Worm (Caenorhabditis elegans) whole organism, young adult: ENCODE measurements around the gene C02B4.3.

Experiments used
- B0035.1 ChIP-seq: sonication (generic microtip); optimal IDR thresholded peaks from 2 replicates; lab custom pipeline; 2016; ENCODE audit warnings: missing genetic modification characterization, mild to moderate bottlenecking, missing compliant biosample characterization, missing genotype, missing genetic modification reagents
- B0336.3 ChIP-seq: fragments of 200-800 bp; sonication (Bioruptor generic); IDR thresholded peaks from 2 replicates; pipeline ENCODE4 v1.3.6; 2022; ENCODE audit warnings: missing genetic modification characterization, missing compliant biosample characterization
- C06A6.2 ChIP-seq: fragments of 200-800 bp; sonication (Bioruptor generic); conservative IDR thresholded peaks from 2 replicates; pipeline ENCODE4 v1.3.6; 2022; ENCODE audit warnings: missing genetic modification characterization, missing compliant biosample characterization
- F23B12.7 ChIP-seq: sonication (generic microtip); optimal IDR thresholded peaks from 2 replicates; lab custom pipeline; 2017; ENCODE audit warnings: missing genetic modification characterization, mild to moderate bottlenecking, missing compliant biosample characterization, antibody characterized with exemption, moderate library complexity; ENCODE audit not compliant: insufficient read depth
- F37B4.10 ChIP-seq: fragments of 200-800 bp; sonication (Bioruptor generic); IDR thresholded peaks from 2 replicates; pipeline ENCODE4 v1.3.6; 2022; ENCODE audit warnings: missing genetic modification characterization, missing compliant biosample characterization
- K11D2.4 ChIP-seq: fragments of 200-800 bp; sonication (Bioruptor generic); IDR thresholded peaks from 2 replicates; pipeline ENCODE4 v1.3.6; 2022; ENCODE audit warnings: missing genetic modification reagents, missing genetic modification characterization, missing compliant biosample characterization
- K12H6.12 ChIP-seq: fragments of 200-800 bp; sonication (Bioruptor generic); optimal IDR thresholded peaks from 2 replicates; lab custom pipeline; 2018; ENCODE audit warnings: mild to moderate bottlenecking, missing genetic modification characterization, missing compliant biosample characterization
- Y53F4B.3 ChIP-seq: fragments of 200-800 bp; sonication (Bioruptor generic); IDR thresholded peaks from 2 replicates; pipeline ENCODE4 v1.3.6; 2022; ENCODE audit warnings: missing genetic modification reagents, missing genetic modification characterization, missing compliant biosample characterization
- Y79H2A.3 ChIP-seq: fragments of 200-800 bp; sonication (Bioruptor generic); conservative IDR thresholded peaks from 2 replicates; pipeline ENCODE4 v1.3.6; 2022; ENCODE audit warnings: missing genetic modification reagents, missing genetic modification characterization, missing compliant biosample characterization
- athp-1 ChIP-seq: sonication (generic microtip); optimal IDR thresholded peaks from 2 replicates; lab custom pipeline; 2017; ENCODE audit warnings: mild to moderate bottlenecking, missing genetic modification characterization, missing compliant biosample characterization
- attf-5 ChIP-seq: fragments of 200-800 bp; sonication (Bioruptor generic); optimal IDR thresholded peaks from 2 replicates; lab custom pipeline; 2018; ENCODE audit warnings: mild to moderate bottlenecking, missing genetic modification characterization, missing compliant biosample characterization
- attf-6 ChIP-seq: fragments of 200-800 bp; sonication (Bioruptor generic); IDR thresholded peaks from 2 replicates; pipeline ENCODE4 v1.3.6; 2022; ENCODE audit warnings: missing genetic modification reagents, missing genetic modification characterization, missing compliant biosample characterization
- cebp-1 ChIP-seq, 2 experiments: fragments of 200-800 bp in 1 of 2; sonication (Bioruptor generic) in 1 of 2; sonication (generic microtip) in 1 of 2; IDR thresholded peaks in 1 of 2; optimal IDR thresholded peaks in 1 of 2; 2 replicates each; pipeline versions ENCODE4 v1.3.6 to Lab custom; 2017 to 2022; ENCODE audit warnings: missing compliant biosample characterization in 2 of 2, missing genetic modification characterization in 2 of 2, mild to moderate bottlenecking in 1 of 2, missing genetic modification reagents in 1 of 2, moderate library complexity in 1 of 2
- ceh-100 ChIP-seq: fragments of 200-800 bp; sonication (Bioruptor generic); IDR thresholded peaks from 2 replicates; pipeline ENCODE4 v1.3.6; 2022; ENCODE audit warnings: missing genetic modification reagents, missing genetic modification characterization, missing compliant biosample characterization
- ceh-40 ChIP-seq: fragments of 200-800 bp; sonication (Bioruptor generic); IDR thresholded peaks from 2 replicates; pipeline ENCODE4 v1.3.6; 2022; ENCODE audit warnings: missing genetic modification characterization, missing compliant biosample characterization
- dpff-1 ChIP-seq: sonication (generic microtip); optimal IDR thresholded peaks from 2 replicates; lab custom pipeline; 2017; ENCODE audit warnings: mild to moderate bottlenecking, missing genetic modification characterization, missing compliant biosample characterization
- egrh-3 ChIP-seq: fragments of 200-800 bp; sonication (Bioruptor generic); IDR thresholded peaks from 2 replicates; pipeline ENCODE4 v1.3.6; 2022; ENCODE audit warnings: missing genetic modification reagents, missing genetic modification characterization, missing compliant biosample characterization
- him-1 ChIP-seq: sonication (generic microtip); optimal IDR thresholded peaks from 2 replicates; lab custom pipeline; 2016; ENCODE audit warnings: missing genotype, missing genetic modification reagents, missing genetic modification characterization, missing compliant biosample characterization
- hlh-26 ChIP-seq: fragments of 200-800 bp; sonication (Bioruptor generic); conservative IDR thresholded peaks from 2 replicates; pipeline ENCODE4 v1.3.6; 2022; ENCODE audit warnings: missing genetic modification reagents, missing genetic modification characterization, missing compliant biosample characterization
- hmg-20 ChIP-seq: fragments of 200-800 bp; sonication (Bioruptor generic); IDR thresholded peaks from 2 replicates; pipeline ENCODE4 v1.3.6; 2022; ENCODE audit warnings: missing genetic modification reagents, missing genetic modification characterization, missing compliant biosample characterization
- let-526 ChIP-seq: fragments of 200-800 bp; sonication (Bioruptor generic); IDR thresholded peaks from 2 replicates; pipeline ENCODE4 v1.3.6; 2022; ENCODE audit warnings: missing genetic modification reagents, missing genetic modification characterization, missing compliant biosample characterization
- let-607 ChIP-seq, 2 experiments: fragments of 200-800 bp in 1 of 2; sonication (Bioruptor generic) in 1 of 2; sonication (generic microtip) in 1 of 2; optimal IDR thresholded peaks; 2 replicates each; lab custom pipeline; 2016 to 2018; ENCODE audit warnings: mild to moderate bottlenecking in 2 of 2, missing compliant biosample characterization in 2 of 2, missing genetic modification characterization in 2 of 2, moderate library complexity in 2 of 2, missing genotype in 1 of 2
- lin-26 ChIP-seq: fragments of 200-800 bp; sonication (Bioruptor generic); IDR thresholded peaks from 2 replicates; pipeline ENCODE4 v1.3.6; 2022; ENCODE audit warnings: missing genetic modification reagents, missing genetic modification characterization, missing compliant biosample characterization
- mel-28 ChIP-seq: sonication (generic microtip); optimal IDR thresholded peaks from 2 replicates; lab custom pipeline; 2016; ENCODE audit warnings: borderline replicate concordance, mild to moderate bottlenecking, missing genetic modification characterization, missing compliant biosample characterization
- mes-4 ChIP-seq: sonication (generic microtip); optimal IDR thresholded peaks from 2 replicates; lab custom pipeline; 2016; ENCODE audit warnings: missing genotype, missing genetic modification characterization, missing compliant biosample characterization
- nhr-179 ChIP-seq: sonication (generic microtip); optimal IDR thresholded peaks from 2 replicates; lab custom pipeline; 2016; ENCODE audit warnings: mild to moderate bottlenecking, missing genetic modification characterization, missing compliant biosample characterization
- rcor-1 ChIP-seq: fragments of 200-800 bp; sonication (Bioruptor generic); IDR thresholded peaks from 2 replicates; pipeline ENCODE4 v1.3.6; 2022; ENCODE audit warnings: missing genetic modification reagents, missing genetic modification characterization, missing compliant biosample characterization
- rec-8 ChIP-seq, 2 experiments: sonication (generic microtip); optimal IDR thresholded peaks; 2 replicates each; lab custom pipeline; 2016; ENCODE audit warnings: mild to moderate bottlenecking in 2 of 2, missing genetic modification characterization in 2 of 2, missing genetic modification reagents in 2 of 2, missing genotype in 2 of 2, missing biosample characterization in 1 of 2, missing compliant biosample characterization in 1 of 2, moderate library complexity in 1 of 2
- repo-1 ChIP-seq: sonication (generic microtip); optimal IDR thresholded peaks from 2 replicates; lab custom pipeline; 2017; ENCODE audit warnings: mild to moderate bottlenecking, missing genetic modification characterization, missing compliant biosample characterization
- snpc-1.1 ChIP-seq: sonication (generic microtip); optimal IDR thresholded peaks from 2 replicates; lab custom pipeline; 2017; ENCODE audit warnings: missing genetic modification characterization, mild to moderate bottlenecking, missing compliant biosample characterization, antibody characterized with exemption, moderate library complexity, missing genotype, missing genetic modification reagents; ENCODE audit not compliant: insufficient read depth
- sptf-2 ChIP-seq: fragments of 200-800 bp; sonication (Bioruptor generic); optimal IDR thresholded peaks from 2 replicates; lab custom pipeline; 2018; ENCODE audit warnings: mild to moderate bottlenecking, missing genetic modification characterization, missing compliant biosample characterization
- tbp1 ChIP-seq: fragments of 200-800 bp; sonication (Bioruptor generic); optimal IDR thresholded peaks from 2 replicates; lab custom pipeline; 2018; ENCODE audit warnings: mild to moderate bottlenecking, missing genetic modification characterization, missing compliant biosample characterization
- tbx-9 ChIP-seq: sonication (generic microtip); optimal IDR thresholded peaks from 2 replicates; lab custom pipeline; 2016; ENCODE audit warnings: borderline replicate concordance, missing genetic modification characterization, inconsistent platforms, missing compliant biosample characterization
- unc-130 ChIP-seq: sonication (generic microtip); optimal IDR thresholded peaks from 2 replicates; lab custom pipeline; 2016; ENCODE audit warnings: missing genetic modification reagents, missing genetic modification characterization, missing compliant biosample characterization
- unc-62 ChIP-seq: fragments of 150-350 bp; optimal IDR thresholded peaks from 2 replicates; lab custom pipeline; 2014; ENCODE audit warnings: missing biosample characterization, missing genetic modification reagents, missing genetic modification characterization
- zfh-2 ChIP-seq: fragments of 200-800 bp; sonication (Bioruptor generic); conservative IDR thresholded peaks from 2 replicates; pipeline ENCODE4 v1.3.6; 2022; ENCODE audit warnings: missing genetic modification reagents, missing genetic modification characterization, missing compliant biosample characterization
- ztf-18 ChIP-seq: sonication (generic microtip); optimal IDR thresholded peaks from 2 replicates; lab custom pipeline; 2016; ENCODE audit warnings: missing genotype, mild to moderate bottlenecking, missing genetic modification characterization, missing compliant biosample characterization
- ztf-22 ChIP-seq: fragments of 200-800 bp; sonication (Bioruptor generic); optimal IDR thresholded peaks from 2 replicates; lab custom pipeline; 2018; ENCODE audit warnings: mild to moderate bottlenecking, missing genetic modification characterization, moderate library complexity, missing compliant biosample characterization
- ztf-6 ChIP-seq: fragments of 200-800 bp; sonication (Bioruptor generic); IDR thresholded peaks from 2 replicates; pipeline ENCODE4 v1.3.6; 2022; ENCODE audit warnings: missing genetic modification reagents, missing genetic modification characterization, missing compliant biosample characterization

The C02B4.3 gene

DNA sequence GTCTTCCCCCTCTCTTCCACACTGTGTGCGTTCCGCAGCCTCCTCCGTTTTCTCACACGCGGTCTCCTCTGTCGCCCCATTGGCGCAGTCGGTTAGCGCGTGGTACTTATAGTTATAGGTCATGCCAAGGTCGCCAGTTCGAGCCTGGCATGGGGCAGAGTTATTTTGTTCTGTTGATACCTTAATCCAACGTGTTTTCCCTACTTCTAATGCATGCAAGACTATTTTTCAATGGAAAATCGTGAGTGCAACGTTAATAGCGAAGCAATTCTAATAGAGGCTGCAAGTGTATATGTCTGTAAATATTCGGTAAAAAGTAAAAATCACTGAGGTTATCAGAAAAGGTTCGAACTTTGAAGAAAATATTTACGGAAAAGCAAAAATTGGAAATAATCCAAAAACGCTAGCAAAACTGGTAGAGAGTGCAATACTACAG, 1.5 kb upstream of the C02B4.3 start (continued):
- TF ChIP-seq tbx-9 (tag; lab: Kevin White, UChicago): no peak
- TF ChIP-seq tbp1 (GFP tag; lab: Kevin White, UChicago): peak; percentile 92
- peak; percentile 69 for TF ChIP-seq zfh-2 (GFP tag; lab: Robert Waterston, UW)
- no peak for TF ChIP-seq unc-62 (GFP tag; lab: Kevin White, UChicago)
- peak; percentile 53; the same call in 1 of the 2 replicates for TF ChIP-seq B0336.3 (GFP tag; lab: Robert Waterston, UW)
- peak; percentile 44 for TF ChIP-seq let-607 (tag; optimal IDR thresholded peaks at IDR 0.05; lab: Kevin White, UChicago)
- TF ChIP-seq ztf-22: no peak
- TF ChIP-seq ceh-100: 0 out of 2 replicates have a peak, but pooled peaks have one; percentile 23
- TF ChIP-seq rcor-1: peak; percentile 70
- peak; percentile 63; the same call in 1 of the 2 replicates for TF ChIP-seq ceh-40 (GFP tag; lab: Robert Waterston, UW)
- TF ChIP-seq B0035.1 (tag; lab: Kevin White, UChicago): peak; percentile 53
- peak; percentile 72; the same call in 1 of the 2 replicates for TF ChIP-seq attf-6 (GFP tag; lab: Robert Waterston, UW)
- no peak for TF ChIP-seq dpff-1 (tag; lab: Kevin White, UChicago)
- TF ChIP-seq K12H6.12 (tag; lab: Kevin White, UChicago): peak; percentile 8
- TF ChIP-seq cebp-1 (GFP tag; IDR thresholded peaks at IDR 0.05; lab: Robert Waterston, UW): 0 out of 2 replicates have a peak, but pooled peaks have one; percentile 11
- TF ChIP-seq cebp-1 (tag; optimal IDR thresholded peaks at IDR 0.05; lab: Kevin White, UChicago): peak; percentile 70
- TF ChIP-seq him-1 (tag; lab: Kevin White, UChicago): peak; percentile 95
- peak; percentile 86 for TF ChIP-seq mes-4
- TF ChIP-seq hmg-20 (GFP tag; lab: Robert Waterston, UW): peak; percentile 69; the same call in 1 of the 2 replicates
- peak; percentile 57 for TF ChIP-seq unc-130 (GFP tag; lab: Kevin White, UChicago)
- no peak for TF ChIP-seq egrh-3
- no peak; the same call in 1 of the 2 replicates for TF ChIP-seq C06A6.2 (GFP tag; lab: Robert Waterston, UW)
- peak; percentile 54 for TF ChIP-seq ztf-18 (tag; lab: Kevin White, UChicago)
- TF ChIP-seq lin-26 (GFP tag; lab: Robert Waterston, UW): peak; percentile 83
- TF ChIP-seq F23B12.7 (tag; lab: Kevin White, UChicago): no peak
- TF ChIP-seq repo-1 (tag; lab: Kevin White, UChicago): peak; percentile 74
- TF ChIP-seq sptf-2 (GFP tag; lab: Kevin White, UChicago): peak; percentile 77
- peak; percentile 41 for TF ChIP-seq attf-5
- TF ChIP-seq rec-8 (tag; optimal IDR thresholded peaks at IDR 0.05; lab: Kevin White, UChicago): peak; percentile 39 to 64
- no peak for TF ChIP-seq mel-28
- TF ChIP-seq snpc-1.1: peak; percentile 60
- TF ChIP-seq hlh-26 (GFP tag; lab: Robert Waterston, UW): no peak
- TF ChIP-seq F37B4.10: 0 out of 2 replicates have a peak, but pooled peaks have one; percentile 59
- TF ChIP-seq K11D2.4 (GFP tag; lab: Robert Waterston, UW): no peak
- TF ChIP-seq Y53F4B.3: no peak; the same call in 1 of the 2 replicates
- no peak for TF ChIP-seq Y79H2A.3 (GFP tag; lab: Robert Waterston, UW)
- TF ChIP-seq athp-1: peak; percentile 39
- TF ChIP-seq let-526 (GFP tag; lab: Robert Waterston, UW): 0 out of 2 replicates have a peak, but pooled peaks have one; percentile 13
- peak; percentile 72 for TF ChIP-seq nhr-179 (tag; lab: Kevin White, UChicago)
- TF ChIP-seq ztf-6 (GFP tag; lab: Robert Waterston, UW): no peak
